Fruit fly (Drosophila melanogaster): Measurements from ENCODE around the gene emei.

Gene emei

DNA sequence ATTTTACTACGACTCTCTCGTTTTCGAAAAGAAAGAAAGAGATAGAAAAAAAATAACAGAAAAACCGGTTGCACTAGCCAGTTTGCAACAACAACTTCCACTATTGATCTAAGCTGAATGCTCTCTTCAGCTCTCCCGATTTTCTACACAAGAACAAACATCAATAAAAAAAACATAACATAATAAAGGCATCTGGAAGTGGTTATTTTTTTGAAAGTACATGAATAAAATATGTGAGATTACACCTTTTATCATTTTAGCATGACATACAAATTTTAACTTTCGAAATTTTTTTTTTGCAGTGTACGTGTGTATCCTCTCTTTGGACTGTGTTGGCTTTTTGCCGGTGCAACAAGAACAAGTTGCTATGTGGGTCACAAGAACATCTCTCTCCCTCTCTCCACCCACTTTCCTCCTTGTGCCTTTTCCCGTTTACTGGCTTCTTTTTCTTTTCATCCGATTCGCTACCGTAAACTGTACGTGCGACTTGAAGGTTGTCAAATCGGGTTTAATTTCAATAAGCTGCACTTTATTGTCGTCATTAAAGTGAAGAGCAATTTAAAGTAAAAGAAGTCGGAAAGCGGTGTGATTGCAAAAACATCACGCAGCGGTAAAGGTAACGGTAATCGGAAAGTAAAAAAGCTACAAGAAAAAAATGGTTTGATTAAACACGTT lies 24.8 kb upstream of the emei start (continued):
- TF ChIP-seq lmd (GFP tag; IDR thresholded peaks at IDR 0.05) (peak; percentile 95), chm (GFP tag; IDR thresholded peaks at IDR 0.05) (peak; percentile 99), CG4404 (GFP tag; IDR thresholded peaks at IDR 0.05) (peak; percentile 91), CG14710 (tag; optimal IDR thresholded peaks at IDR 0.05) (peak; percentile 97), Hr3 (GFP tag; optimal IDR thresholded peaks at IDR 0.05) (peak; percentile 94), otp (GFP tag; IDR thresholded peaks at IDR 0.05) (peak; percentile 97), bbx (GFP tag; IDR thresholded peaks at IDR 0.05; ENCODE audit: partially characterized antibody) (no peak), nerfin-2 (GFP tag; IDR thresholded peaks at IDR 0.05; ENCODE audit: partially characterized antibody) (no peak), Nf-YB (GFP tag; optimal IDR thresholded peaks at IDR 0.05) (peak; percentile 88), Dip3 (GFP tag; optimal IDR thresholded peaks at IDR 0.05) (peak; percentile 89), ase (GFP tag; IDR thresholded peaks at IDR 0.05) (peak; percentile 95), CG18011 (GFP tag; optimal IDR thresholded peaks at IDR 0.05) (peak; percentile 77), ro (GFP tag; IDR thresholded peaks at IDR 0.05) (peak; percentile 86), CG15696 (tag; optimal IDR thresholded peaks at IDR 0.05) (peak; percentile 93), CG2199 (GFP tag; IDR thresholded peaks at IDR 0.05) (peak; percentile 97), CG34422 (GFP tag; IDR thresholded peaks at IDR 0.05) (peak; percentile 97), aop (GFP tag; IDR thresholded peaks at IDR 0.05) (peak; percentile 92), Fer2 (tag; optimal IDR thresholded peaks at IDR 0.05) (peak; percentile 58), CG31388 (GFP tag; optimal IDR thresholded peaks at IDR 0.05) (peak; percentile 93), CG3065 (GFP tag; optimal IDR thresholded peaks at IDR 0.05) (peak; percentile 91), Pdp1 (GFP tag; optimal IDR thresholded peaks at IDR 0.05) (peak; percentile 95 to 97), wor (GFP tag; IDR thresholded peaks at IDR 0.05) (peak; percentile 92), CG18764 (GFP tag; optimal IDR thresholded peaks at IDR 0.05) (peak; percentile 96), ci (GFP tag; IDR thresholded peaks at IDR 0.05) (peak; percentile 99), CG34376 (GFP tag; optimal IDR thresholded peaks at IDR 0.05) (peak; percentile 78), dati (GFP tag; IDR thresholded peaks at IDR 0.05) (peak; percentile 90), zfh2 (GFP tag; optimal IDR thresholded peaks at IDR 0.05) (peak; percentile 74), sna (GFP tag; IDR thresholded peaks at IDR 0.05; ENCODE audit: partially characterized antibody) (no peak), Myb (GFP tag; optimal IDR thresholded peaks at IDR 0.05) (peak; percentile 81), Sin3A (optimal IDR thresholded peaks at IDR 0.05) (no peak), unc-4 (GFP tag; IDR thresholded peaks at IDR 0.05; ENCODE audit: partially characterized antibody) (no peak), CG3407 (GFP tag; optimal IDR thresholded peaks at IDR 0.05) (peak; percentile 94), eve (GFP tag; optimal IDR thresholded peaks at IDR 0.05) (peak in 1 of 2 experiments; percentile 72), CG17912 (GFP tag; optimal IDR thresholded peaks at IDR 0.05) (peak; percentile 78), CG8281 (tag; optimal IDR thresholded peaks at IDR 0.05) (peak; percentile 88), fd102C (GFP tag; optimal IDR thresholded peaks at IDR 0.05) (peak; percentile 88), CG1603 (tag; optimal IDR thresholded peaks at IDR 0.05) (peak; percentile 95), bsh (GFP tag; optimal IDR thresholded peaks at IDR 0.05) (peak; percentile 97 to 99), Spps (tag; optimal IDR thresholded peaks at IDR 0.05) (peak; percentile 96), CG16813 (GFP tag; IDR thresholded peaks at IDR 0.05; ENCODE audit: partially characterized antibody) (no peak), CG4360 (GFP tag; IDR thresholded peaks at IDR 0.05) (peak; percentile 86), D (optimal IDR thresholded peaks at IDR 0.05) (no peak), D (GFP tag; optimal IDR thresholded peaks at IDR 0.05) (peak; percentile 95), CG2120 (GFP tag; optimal IDR thresholded peaks at IDR 0.05) (peak; percentile 89), Ravus (GFP tag; IDR thresholded peaks at IDR 0.05) (peak; percentile 80), CG7271 (tag; optimal IDR thresholded peaks at IDR 0.05) (peak; percentile 89), E2f2 (GFP tag; IDR thresholded peaks at IDR 0.05) (peak; percentile 80), CG12391 (tag; optimal IDR thresholded peaks at IDR 0.05) (peak; percentile 98), CG13123 (GFP tag; optimal IDR thresholded peaks at IDR 0.05) (peak; percentile 92), CG17359 (tag; optimal IDR thresholded peaks at IDR 0.05) (peak; percentile 97)
